Fruit fly (Drosophila melanogaster): ENCODE data around the gene Caper.

dm6 chr2L:6998736-6999135 lies 33.8 kb upstream of the Caper start:
- TF ChIP-seq Ets98B (GFP tag; IDR thresholded peaks at IDR 0.05) (no peak), CG9948 (tag; optimal IDR thresholded peaks at IDR 0.05) (no peak)

Measured in whole organism, pupa.